Worm (Caenorhabditis elegans) whole organism, mixed stage, embryonic: Measurements from ENCODE around the gene C31B8.1.
"Not testable (repeated sequence)": the region's sequence is repeated elsewhere in the genome, so short reads cannot be mapped to it uniquely, and the experiment has no call there.

Experiments
- ces-1 ChIP-seq: fragments of 150-350 bp; optimal IDR thresholded peaks from 2 replicates; lab custom pipeline; 2014; ENCODE audit warnings: missing biosample characterization, missing genetic modification reagents, missing genetic modification characterization
- elt-1 ChIP-seq: sonication (generic microtip); optimal IDR thresholded peaks from 2 replicates; lab custom pipeline; 2017; ENCODE audit warnings: missing genetic modification characterization, mild to moderate bottlenecking, missing compliant biosample characterization, antibody characterized with exemption, moderate library complexity, borderline replicate concordance; ENCODE audit not compliant: insufficient read depth

DNA sequence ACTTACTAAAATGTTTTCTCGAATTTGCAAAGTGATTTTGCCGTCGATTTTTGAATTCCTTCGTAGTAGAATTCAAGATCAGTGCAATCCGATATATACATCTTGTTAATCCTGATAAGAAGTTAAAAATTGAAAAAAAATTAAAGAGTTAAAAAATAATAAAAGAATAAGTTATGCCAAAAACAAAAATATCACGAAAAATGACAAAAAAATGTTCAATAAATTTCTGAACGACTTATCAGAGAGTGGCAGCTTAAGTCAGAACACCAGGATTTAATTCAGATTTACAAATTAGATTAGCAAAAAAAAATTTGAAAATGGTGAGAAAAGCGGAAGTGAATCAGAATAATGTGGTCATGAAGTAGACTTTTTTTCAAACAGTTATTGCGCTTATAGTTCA, 43.9 kb downstream of the C31B8.1 start, which contains the start of gene srw-123:
- not testable (repeated sequence) for TF ChIP-seq elt-1 (tag; lab: Kevin White, UChicago); ces-1
